Fruit fly (Drosophila melanogaster): Measurements from ENCODE around the gene Ugt303B1.

DNA sequence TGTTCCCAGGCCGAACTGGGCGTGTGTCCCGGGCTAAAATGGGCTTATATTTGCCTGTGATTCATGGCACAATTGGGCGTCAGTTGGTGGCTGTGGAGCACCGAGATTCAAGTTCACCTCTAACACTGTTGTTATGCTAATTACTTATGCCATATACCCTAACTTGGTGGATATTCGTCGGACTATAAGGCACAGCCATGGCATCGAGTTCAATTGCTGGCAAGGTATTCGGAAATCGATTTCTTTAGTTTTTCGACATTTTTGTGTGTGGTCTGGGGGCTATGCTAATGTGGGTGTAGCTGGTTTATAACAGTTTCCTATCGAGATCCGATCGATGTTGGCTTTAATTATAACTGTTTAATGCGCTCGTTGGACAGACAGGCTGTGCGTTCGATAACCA lies 10.4 kb downstream of the Ugt303B1 start:
- TF ChIP-seq psq (optimal IDR thresholded peaks at IDR 0.05): no peak
- TF ChIP-seq insv (optimal IDR thresholded peaks at IDR 0.05): no peak

All from Kc167 (cell line).